Fruit fly (Drosophila melanogaster) whole organism: ENCODE data around the gene CG31460.
A peak's percentile ranks its signal among the peaks of the same experiment; 100 is the strongest.

Experiments used
- CG8478 ChIP-seq: fragments of >200 bp; optimal IDR thresholded peaks from 2 replicates; lab custom pipeline; 2018; ENCODE audit warnings: inconsistent platforms
- Dll ChIP-seq: fragments of >200 bp; optimal IDR thresholded peaks from 2 replicates; lab custom pipeline; 2017
- EcR ChIP-seq, 2 experiments: fragments of >200 bp; optimal IDR thresholded peaks; 2 replicates each; lab custom pipeline; 2017; ENCODE audit warnings: missing biosample characterization in 2 of 2, missing genetic modification characterization in 2 of 2, missing genetic modification reagents in 2 of 2
- pan ChIP-seq: fragments of >200 bp; optimal IDR thresholded peaks from 2 replicates; lab custom pipeline; 2017
- psq ChIP-seq: fragments of >200 bp; optimal IDR thresholded peaks from 2 replicates; lab custom pipeline; 2017
- usp ChIP-seq: fragments of >200 bp; optimal IDR thresholded peaks from 2 replicates; lab custom pipeline; 2017; ENCODE audit warnings: missing biosample characterization, missing genetic modification characterization, mixed read lengths

Gene CG31460

DNA sequence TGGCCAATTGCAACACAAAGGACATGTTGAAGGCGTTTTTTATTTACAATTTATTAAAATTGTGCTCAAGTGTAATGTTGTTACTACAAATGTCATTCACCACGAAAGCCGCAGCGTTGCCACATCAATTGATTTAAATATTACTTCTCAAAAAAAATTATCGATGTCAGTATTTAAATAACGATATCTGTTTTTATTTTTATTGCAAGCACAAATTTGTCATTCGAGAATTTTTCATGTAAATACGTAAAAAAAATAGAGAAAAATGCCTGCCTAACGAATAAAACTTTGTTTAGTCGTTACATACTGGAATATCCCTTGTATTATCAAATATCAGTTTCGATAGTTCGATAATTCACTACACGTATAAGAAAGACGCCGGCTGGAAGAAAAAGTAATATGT is at the start of gene CG31460, which contains the start of gene mRpS18A:
Gene CG31460, plus strand, starts transcription at position 190 of the 403 bp plus-strand sequence.
Gene mRpS18A, minus strand, starts transcription at position 110 of the 403 bp plus-strand sequence.
- TF ChIP-seq CG8478 (lab: Kevin White, UChicago): no peak
- no peak for TF ChIP-seq pan (lab: Kevin White, UChicago)
- TF ChIP-seq usp: no peak
- no peak for TF ChIP-seq EcR (GFP tag; optimal IDR thresholded peaks at IDR 0.05; lab: Kevin White, UChicago)
- TF ChIP-seq Dll (lab: Kevin White, UChicago): no peak
- no peak for TF ChIP-seq psq

dm6 chr3R:8512922-8513321 is 49.6 kb upstream of the CG31460 start, which contains the start of gene Or85c:
TSS of gene Or85c (minus strand) at chr3R:8513022.
- TF ChIP-seq psq (no peak), CG8478 (lab: Kevin White, UChicago) (no peak), usp (no peak), Dll (lab: Kevin White, UChicago) (no peak), pan (lab: Kevin White, UChicago) (no peak), EcR (GFP tag; optimal IDR thresholded peaks at IDR 0.05; lab: Kevin White, UChicago) (no peak)

DNA sequence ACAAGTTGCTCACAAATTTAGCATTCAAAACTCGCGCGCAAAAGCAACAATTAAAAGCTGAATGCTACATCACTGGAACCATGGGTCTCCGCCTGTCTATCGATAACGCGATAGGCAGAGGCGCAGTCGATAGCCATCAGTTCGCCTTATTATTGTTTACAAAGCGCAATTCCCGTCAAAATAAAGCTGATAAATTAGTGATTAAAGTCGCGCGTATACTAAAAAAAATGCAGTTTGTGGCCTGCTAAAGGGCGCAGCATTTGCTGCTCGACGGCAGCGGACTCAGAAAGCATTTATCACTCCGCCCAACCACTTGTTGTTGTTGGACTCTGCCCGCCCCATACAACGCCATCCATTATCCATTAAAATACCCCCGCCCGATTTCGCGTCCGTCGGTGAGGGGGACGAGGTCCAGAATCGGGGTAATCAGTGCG is 44.7 kb upstream of the CG31460 start, which contains the start of gene CG11737:
Gene CG11737, plus strand, starts transcription at position 117 of the 434 bp plus-strand sequence.
- no peak for TF ChIP-seq usp
- TF ChIP-seq CG8478 (lab: Kevin White, UChicago): no peak
- TF ChIP-seq psq: no peak
- TF ChIP-seq Dll (lab: Kevin White, UChicago): peak; percentile 36
- TF ChIP-seq pan (lab: Kevin White, UChicago): peak; percentile 29
- TF ChIP-seq EcR (GFP tag; optimal IDR thresholded peaks at IDR 0.05; lab: Kevin White, UChicago): no peak

DNA sequence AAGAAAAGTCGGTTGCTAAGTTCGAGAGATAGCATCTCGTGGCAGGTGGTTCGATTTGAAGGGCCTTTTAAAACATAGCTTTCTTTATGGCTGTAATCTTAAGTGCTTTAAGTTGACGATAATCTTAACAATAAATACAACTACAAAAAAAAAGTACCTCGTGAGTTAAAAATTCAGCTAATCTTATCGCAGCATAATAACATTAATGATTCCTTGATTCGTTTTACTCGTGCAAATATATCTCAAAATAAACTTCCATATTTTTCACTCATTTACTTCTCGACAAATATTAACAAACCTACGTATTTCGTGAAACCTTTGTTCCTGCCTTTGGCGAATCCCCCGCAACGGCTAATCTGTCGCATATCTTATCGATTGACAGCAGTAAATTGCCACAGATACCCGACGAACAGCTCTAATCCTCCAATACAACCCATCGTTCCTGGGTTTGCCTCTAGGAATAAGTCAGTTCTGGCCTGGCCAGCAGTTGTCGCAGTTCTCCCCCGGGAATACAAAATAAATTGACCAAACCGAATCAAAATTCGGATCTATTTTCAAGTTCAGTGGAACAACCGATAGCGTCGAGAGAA is 43.8 kb upstream of the CG31460 start:
- TF ChIP-seq CG8478 (lab: Kevin White, UChicago): no peak
- no peak for TF ChIP-seq usp
- TF ChIP-seq Dll (lab: Kevin White, UChicago): no peak
- no peak for TF ChIP-seq pan (lab: Kevin White, UChicago)
- TF ChIP-seq EcR (GFP tag; optimal IDR thresholded peaks at IDR 0.05; lab: Kevin White, UChicago): no peak
- TF ChIP-seq psq: no peak

DNA sequence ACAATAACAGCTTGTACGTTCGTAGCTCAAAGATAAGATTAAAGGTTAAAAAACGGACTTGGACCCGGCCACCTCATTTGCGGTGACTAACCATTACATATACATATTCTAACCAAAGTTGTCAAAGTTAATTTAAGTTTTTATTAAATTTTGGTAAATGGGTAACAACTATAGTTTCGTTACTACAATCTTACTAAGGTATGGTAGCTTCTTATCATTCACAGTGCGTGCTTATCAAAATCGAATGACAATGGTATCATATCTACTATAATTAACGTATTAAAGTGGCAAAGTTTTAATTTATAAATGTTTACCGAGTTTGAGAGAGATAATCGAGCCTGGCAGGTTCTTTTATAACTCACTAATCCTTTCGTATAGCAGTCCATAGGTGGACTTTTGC is 43.3 kb upstream of the CG31460 start:
- no peak for TF ChIP-seq Dll (lab: Kevin White, UChicago)
- TF ChIP-seq usp: no peak
- no peak for TF ChIP-seq CG8478 (lab: Kevin White, UChicago)
- TF ChIP-seq EcR (GFP tag; optimal IDR thresholded peaks at IDR 0.05; lab: Kevin White, UChicago): no peak

DNA sequence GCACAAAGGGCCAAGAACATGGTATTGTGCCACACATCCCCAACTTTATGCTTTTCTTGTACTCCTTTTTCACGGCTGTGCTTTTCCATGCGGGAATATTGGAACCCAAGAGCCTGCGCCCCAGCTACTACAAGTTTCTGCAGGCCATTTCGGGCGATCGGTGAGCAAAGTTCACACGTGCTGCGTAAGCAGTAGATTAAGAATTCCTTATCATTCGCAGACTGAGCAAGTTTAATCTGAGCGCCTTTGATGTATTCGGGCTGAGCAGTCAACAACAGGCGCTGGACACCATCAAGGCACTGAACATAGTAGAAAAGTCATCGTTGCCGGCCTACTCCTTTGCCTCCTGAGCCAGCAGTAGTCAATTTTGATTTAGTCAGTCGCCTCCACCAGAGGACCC is 41.7 kb upstream of the CG31460 start:
- TF ChIP-seq psq (no peak), EcR (GFP tag; optimal IDR thresholded peaks at IDR 0.05; lab: Kevin White, UChicago) (no peak), usp (no peak), pan (lab: Kevin White, UChicago) (no peak), CG8478 (lab: Kevin White, UChicago) (no peak), Dll (lab: Kevin White, UChicago) (no peak)

DNA sequence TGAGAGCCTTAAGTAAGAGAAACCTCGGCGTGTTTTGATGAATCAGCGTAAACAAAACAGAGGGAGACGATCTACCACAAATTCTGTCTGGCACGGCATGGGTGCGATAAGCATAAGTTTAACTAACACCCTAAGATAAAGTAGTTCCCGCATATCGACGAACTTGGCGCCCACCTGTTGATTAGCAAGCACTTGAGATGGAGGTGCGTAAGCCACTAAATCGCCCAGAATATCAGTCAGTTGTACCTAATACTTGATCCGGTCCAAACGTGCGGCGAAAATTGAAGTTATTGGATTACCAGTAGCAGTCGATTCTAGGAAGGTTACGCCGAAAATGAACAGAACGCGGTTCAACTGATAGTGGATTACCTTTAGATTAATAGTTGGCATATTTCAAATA is 41.0 kb upstream of the CG31460 start, which contains the start of gene CG31454:
Gene CG31454, plus strand, starts transcription at position 160 of the 400 bp plus-strand sequence.
- TF ChIP-seq pan (lab: Kevin White, UChicago) (no peak), EcR (GFP tag; optimal IDR thresholded peaks at IDR 0.05; lab: Kevin White, UChicago) (no peak), Dll (lab: Kevin White, UChicago) (no peak), psq (no peak), usp (no peak), CG8478 (lab: Kevin White, UChicago) (no peak)

- TF ChIP-seq psq: no peak
- TF ChIP-seq CG8478 (lab: Kevin White, UChicago): no peak
- no peak for TF ChIP-seq pan (lab: Kevin White, UChicago)
- no peak for TF ChIP-seq EcR (GFP tag; optimal IDR thresholded peaks at IDR 0.05; lab: Kevin White, UChicago)
- no peak for TF ChIP-seq usp
- no peak for TF ChIP-seq Dll (lab: Kevin White, UChicago)
These were observed 38.8 kb upstream of the CG31460 start, which contains the start of gene CG31259 for dm6 chr3R:8523668-8524067. TSS of gene CG31259 (plus strand) at chr3R:8523944.

DNA sequence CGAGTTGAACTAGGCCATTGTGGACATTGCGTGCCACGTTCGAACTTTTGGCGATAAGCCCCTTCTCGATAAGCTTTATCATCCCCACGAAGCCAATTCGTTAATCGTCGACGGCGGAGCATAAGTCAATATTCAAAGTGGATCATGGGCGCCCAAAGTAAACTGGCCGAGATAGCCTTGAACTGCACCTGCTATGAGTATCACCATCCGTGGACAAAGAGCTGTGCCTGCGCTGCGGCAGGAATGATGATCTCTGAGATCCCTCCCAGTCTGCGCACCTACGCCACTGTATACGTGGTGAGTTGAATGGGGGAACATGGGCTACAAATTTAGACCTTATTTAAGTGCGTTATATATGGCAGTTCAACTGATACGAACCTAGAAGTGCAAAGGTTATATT is 38.2 kb upstream of the CG31460 start:
- no peak for TF ChIP-seq usp
- TF ChIP-seq CG8478 (lab: Kevin White, UChicago): no peak
- no peak for TF ChIP-seq psq
- no peak for TF ChIP-seq EcR (GFP tag; optimal IDR thresholded peaks at IDR 0.05; lab: Kevin White, UChicago)
- no peak for TF ChIP-seq pan (lab: Kevin White, UChicago)
- no peak for TF ChIP-seq Dll (lab: Kevin White, UChicago)

DNA sequence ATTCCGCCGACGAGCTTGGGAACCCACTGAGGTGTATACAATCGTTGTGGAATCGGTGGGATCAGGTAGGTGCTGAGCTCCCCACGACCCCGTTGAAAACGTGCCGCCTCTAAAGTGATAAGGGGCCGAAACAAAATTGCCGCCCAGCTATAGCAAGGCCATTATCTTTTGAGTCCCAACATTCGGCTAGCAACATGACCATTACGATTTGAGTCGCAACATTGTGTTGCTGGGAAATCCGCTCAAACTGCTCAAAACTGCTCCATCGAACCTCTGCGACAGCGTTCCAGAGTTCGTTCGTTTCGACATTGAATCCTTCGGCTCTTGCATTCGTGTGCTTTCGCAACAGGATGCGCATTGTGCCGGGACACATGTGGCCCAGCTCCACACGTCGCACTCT is 33.6 kb upstream of the CG31460 start, which contains the start of gene CG11741:
Gene CG11741, minus strand, starts transcription at position 16 of the 400 bp plus-strand sequence.
- TF ChIP-seq psq (no peak), CG8478 (lab: Kevin White, UChicago) (no peak), Dll (lab: Kevin White, UChicago) (no peak), pan (lab: Kevin White, UChicago) (no peak), usp (no peak), EcR (GFP tag; optimal IDR thresholded peaks at IDR 0.05; lab: Kevin White, UChicago) (no peak)

DNA sequence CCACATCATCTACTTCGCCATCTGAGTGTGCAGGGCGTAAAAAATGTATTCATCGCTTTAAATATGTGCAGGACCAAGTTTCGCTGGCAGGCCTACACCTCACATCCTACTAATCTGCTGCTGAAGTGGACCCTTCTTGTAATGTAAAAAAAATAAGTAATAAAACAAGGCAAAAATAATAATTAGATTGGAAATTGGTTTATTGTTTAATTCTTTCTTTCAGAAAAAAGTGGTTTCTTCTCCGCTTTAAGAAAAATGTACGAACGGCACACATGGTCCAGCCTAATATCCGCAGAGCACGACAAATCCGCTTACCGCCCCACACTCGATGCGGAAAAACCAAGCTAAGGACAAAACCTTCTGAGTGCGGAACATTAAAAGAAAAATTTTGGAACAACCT is 16.6 kb upstream of the CG31460 start:
- TF ChIP-seq usp (no peak), psq (no peak), pan (lab: Kevin White, UChicago) (no peak), Dll (lab: Kevin White, UChicago) (no peak), EcR (GFP tag; optimal IDR thresholded peaks at IDR 0.05; lab: Kevin White, UChicago) (no peak), CG8478 (lab: Kevin White, UChicago) (no peak)

DNA sequence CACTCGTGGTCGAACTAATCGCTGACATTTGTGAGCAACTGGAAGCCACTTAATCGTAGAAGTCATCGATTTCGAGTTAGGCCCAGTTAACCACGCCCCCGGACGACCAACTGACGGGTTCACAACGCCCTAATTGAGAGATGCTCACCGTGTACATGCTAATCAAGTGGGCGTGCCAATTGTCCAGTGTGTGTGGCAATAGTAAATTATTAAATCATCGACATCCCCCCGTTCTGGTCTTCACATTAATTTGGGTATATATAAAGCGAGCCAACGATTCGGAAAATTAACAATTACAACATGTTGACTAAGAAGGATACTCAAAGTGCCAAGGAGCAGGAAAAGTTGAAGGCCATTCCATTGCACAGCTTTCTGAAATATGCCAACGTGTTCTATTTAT is 10.2 kb upstream of the CG31460 start, which contains the start of gene Or85d:
Gene Or85d, plus strand, starts transcription at position 301 of the 400 bp plus-strand sequence.
- TF ChIP-seq usp (no peak), psq (no peak), Dll (lab: Kevin White, UChicago) (no peak)
